Fruit fly (Drosophila melanogaster) whole organism, wandering third instar larva: ENCODE data around the gene Or2a.

Source experiments
- Abd-B ChIP-seq: fragments of >200 bp; optimal IDR thresholded peaks from 2 replicates; lab custom pipeline; 2017; ENCODE audit warnings: missing biosample characterization, missing genetic modification characterization
- CG32264 ChIP-seq: fragments of 200-800 bp; sonication (Bioruptor generic); optimal IDR thresholded peaks from 2 replicates; lab custom pipeline; 2016; ENCODE audit warnings: missing biosample characterization, missing genetic modification characterization
- CG9705 ChIP-seq: fragments of 200-800 bp; sonication (Bioruptor generic); optimal IDR thresholded peaks from 2 replicates; lab custom pipeline; 2018; ENCODE audit warnings: missing biosample characterization, mild to moderate bottlenecking, missing genetic modification characterization
- Dfd ChIP-seq: fragments of >200 bp; optimal IDR thresholded peaks from 2 replicates; lab custom pipeline; 2017; ENCODE audit warnings: missing biosample characterization, missing genetic modification characterization
- Dif ChIP-seq: fragments of 200-275, 200-300 bp; sonication (Bioruptor generic); optimal IDR thresholded peaks from 2 replicates; lab custom pipeline; 2018; ENCODE audit warnings: missing biosample characterization, missing genetic modification characterization; ENCODE audit not compliant: partially characterized antibody
- HLH106 ChIP-seq: fragments of 200-800 bp; optimal IDR thresholded peaks from 3 replicates; lab custom pipeline; 2019; ENCODE audit warnings: missing biosample characterization, mild to moderate bottlenecking, missing genetic modification characterization, moderate library complexity
- Hnf4 ChIP-seq: fragments of 200-800 bp; sonication (Bioruptor generic); optimal IDR thresholded peaks from 2 replicates; lab custom pipeline; 2016; ENCODE audit warnings: missing biosample characterization, mild to moderate bottlenecking, missing genetic modification characterization
- Hr78 ChIP-seq: fragments of >200 bp; optimal IDR thresholded peaks from 2 replicates; lab custom pipeline; 2017; ENCODE audit warnings: missing biosample characterization, missing genetic modification characterization
- Mio ChIP-seq: sonication (Bioruptor generic); optimal IDR thresholded peaks from 2 replicates; lab custom pipeline; 2016; ENCODE audit warnings: missing biosample characterization, missing genetic modification characterization
- Myc ChIP-seq: fragments of >200 bp; optimal IDR thresholded peaks from 2 replicates; lab custom pipeline; 2017
- N ChIP-seq: fragments of >200 bp; optimal IDR thresholded peaks from 2 replicates; lab custom pipeline; 2018; ENCODE audit warnings: missing biosample characterization, missing external identifiers, missing genetic modification characterization
- OdsH ChIP-seq: fragments of 200-800 bp; sonication (Bioruptor generic); optimal IDR thresholded peaks from 2 replicates; lab custom pipeline; 2016; ENCODE audit warnings: missing biosample characterization, mild to moderate bottlenecking, missing genetic modification characterization
- Rel ChIP-seq, 2 experiments: fragments of 200-800 bp; sonication (Bioruptor generic) in 1 of 2; optimal IDR thresholded peaks; 2 replicates in 1 of 2; 3 replicates in 1 of 2; lab custom pipeline; 2016 to 2019; ENCODE audit warnings: mild to moderate bottlenecking in 2 of 2, missing biosample characterization in 2 of 2, missing genetic modification characterization in 2 of 2, moderate library complexity in 1 of 2
- Sp1 ChIP-seq: fragments of 200-800 bp; sonication (Bioruptor generic); optimal IDR thresholded peaks from 3 replicates; lab custom pipeline; 2019; ENCODE audit warnings: missing biosample characterization, mild to moderate bottlenecking, missing genetic modification characterization, moderate library complexity
- br ChIP-seq: fragments of 200-800 bp; sonication (Bioruptor generic); optimal IDR thresholded peaks from 2 replicates; lab custom pipeline; 2016; ENCODE audit warnings: missing biosample characterization, missing genetic modification characterization
- brk ChIP-seq: fragments of 200-800 bp; sonication (Bioruptor generic); optimal IDR thresholded peaks from 2 replicates; lab custom pipeline; 2016; ENCODE audit warnings: missing biosample characterization, mild to moderate bottlenecking, missing genetic modification characterization
- dl ChIP-seq, 2 experiments: fragments of 175-275, 200-275 bp in 1 of 2; fragments of 200-275 bp in 1 of 2; sonication (Bioruptor generic); optimal IDR thresholded peaks; lab custom pipeline; 2018; ENCODE audit warnings: mild to moderate bottlenecking in 2 of 2, missing biosample characterization in 2 of 2, missing genetic modification characterization in 2 of 2, moderate library complexity in 2 of 2; ENCODE audit not compliant: partially characterized antibody in 2 of 2, insufficient read depth in 1 of 2
- dmrt93B ChIP-seq: fragments of 200-800 bp; sonication (Bioruptor generic); optimal IDR thresholded peaks from 2 replicates; lab custom pipeline; 2018; ENCODE audit warnings: missing biosample characterization, mild to moderate bottlenecking, missing genetic modification characterization
- dsf ChIP-seq: sonication (Bioruptor generic); optimal IDR thresholded peaks from 2 replicates; lab custom pipeline; 2016; ENCODE audit warnings: missing biosample characterization, missing genetic modification characterization, borderline replicate concordance
- ey ChIP-seq: fragments of 200-800 bp; sonication (Bioruptor generic); optimal IDR thresholded peaks from 2 replicates; lab custom pipeline; 2016; ENCODE audit warnings: missing biosample characterization, missing genetic modification characterization
- foxo ChIP-seq, 2 experiments: fragments of 200-800 bp; sonication (Bioruptor generic); optimal IDR thresholded peaks; 2 replicates in 1 of 2; 3 replicates in 1 of 2; lab custom pipeline; 2016 to 2017; ENCODE audit warnings: missing biosample characterization in 2 of 2, missing genetic modification characterization in 2 of 2
- fru ChIP-seq: fragments of 200-800 bp; sonication (Bioruptor generic); optimal IDR thresholded peaks from 3 replicates; lab custom pipeline; 2016; ENCODE audit warnings: missing biosample characterization, mild to moderate bottlenecking, missing genetic modification characterization
- h ChIP-seq: fragments of 200-800 bp; sonication (Bioruptor generic); optimal IDR thresholded peaks from 3 replicates; lab custom pipeline; 2016; ENCODE audit warnings: missing biosample characterization, mild to moderate bottlenecking, missing genetic modification characterization
- jim ChIP-seq: fragments of 175-275, 200-325 bp; sonication (Bioruptor generic); optimal IDR thresholded peaks from 2 replicates; lab custom pipeline; 2016; ENCODE audit warnings: missing biosample characterization, mild to moderate bottlenecking, missing genetic modification characterization
- lola ChIP-seq: fragments of >200 bp; optimal IDR thresholded peaks from 2 replicates; lab custom pipeline; 2017; ENCODE audit warnings: missing biosample characterization, missing genetic modification characterization
- psq ChIP-seq: fragments of 200-800 bp; sonication (Bioruptor generic); optimal IDR thresholded peaks from 3 replicates; lab custom pipeline; 2017; ENCODE audit warnings: missing biosample characterization, mild to moderate bottlenecking, missing genetic modification characterization, moderate library complexity
- rgr ChIP-seq: fragments of 200-800 bp; sonication (Bioruptor generic); optimal IDR thresholded peaks from 3 replicates; lab custom pipeline; 2016; ENCODE audit warnings: missing biosample characterization, mild to moderate bottlenecking, missing genetic modification characterization
- sage ChIP-seq: fragments of 200-800 bp; sonication (Bioruptor generic); optimal IDR thresholded peaks from 2 replicates; lab custom pipeline; 2016; ENCODE audit warnings: missing biosample characterization, mild to moderate bottlenecking, missing genetic modification characterization
- sv ChIP-seq: fragments of 200-800 bp; sonication (Bioruptor generic); optimal IDR thresholded peaks from 3 replicates; lab custom pipeline; 2016; ENCODE audit warnings: missing biosample characterization, missing genetic modification characterization
- tai ChIP-seq: sonication (Bioruptor generic); optimal IDR thresholded peaks from 2 replicates; lab custom pipeline; 2016; ENCODE audit warnings: missing biosample characterization, missing genetic modification characterization
- woc ChIP-seq: sonication (Bioruptor generic); optimal IDR thresholded peaks from 2 replicates; lab custom pipeline; 2016; ENCODE audit warnings: missing biosample characterization, mild to moderate bottlenecking, missing genetic modification characterization

The Or2a gene

dm6 chrX:2274704-2275199 lies 28.7 kb downstream of the Or2a start, which contains the start of gene Grp170:
Gene Grp170 (minus strand): TSS chrX:2275068.
- TF ChIP-seq sv (GFP tag; lab: Kevin White, UChicago) = no peak
- peak; percentile 50 for TF ChIP-seq Sp1
- TF ChIP-seq dl (GFP tag; optimal IDR thresholded peaks at IDR 0.05; lab: Kevin White, UChicago; ENCODE audit: insufficient read depth in 1 of 2, partially characterized antibody in 2 of 2) = no peak
- no peak for TF ChIP-seq CG32264
- TF ChIP-seq jim (GFP tag; lab: Kevin White, UChicago) = peak; percentile 88
- no peak for TF ChIP-seq dsf (GFP tag; lab: Kevin White, UChicago)
- TF ChIP-seq CG9705 (GFP tag; lab: Kevin White, UChicago) = no peak
- TF ChIP-seq OdsH (GFP tag; lab: Kevin White, UChicago) = no peak
- peak; percentile 12 for TF ChIP-seq h (GFP tag; lab: Kevin White, UChicago)
- no peak for TF ChIP-seq Rel (GFP tag; optimal IDR thresholded peaks at IDR 0.05; lab: Kevin White, UChicago)
- TF ChIP-seq Rel (tag; optimal IDR thresholded peaks at IDR 0.05; lab: Kevin White, UChicago) = peak; percentile 52
- TF ChIP-seq foxo (GFP tag; optimal IDR thresholded peaks at IDR 0.05; lab: Kevin White, UChicago) = no peak
- peak; percentile 15 for TF ChIP-seq HLH106 (tag; lab: Kevin White, UChicago)
- TF ChIP-seq brk (GFP tag; lab: Kevin White, UChicago) = no peak
- TF ChIP-seq sage (GFP tag; lab: Kevin White, UChicago) = no peak
- no peak for TF ChIP-seq Mio (GFP tag; lab: Kevin White, UChicago)
- TF ChIP-seq Hnf4 (GFP tag; lab: Kevin White, UChicago) = no peak
- no peak for TF ChIP-seq Myc
- no peak for TF ChIP-seq N
- TF ChIP-seq psq (GFP tag; lab: Kevin White, UChicago) = peak; percentile 30
- no peak for TF ChIP-seq fru
- TF ChIP-seq ey (GFP tag; lab: Kevin White, UChicago) = no peak

DNA sequence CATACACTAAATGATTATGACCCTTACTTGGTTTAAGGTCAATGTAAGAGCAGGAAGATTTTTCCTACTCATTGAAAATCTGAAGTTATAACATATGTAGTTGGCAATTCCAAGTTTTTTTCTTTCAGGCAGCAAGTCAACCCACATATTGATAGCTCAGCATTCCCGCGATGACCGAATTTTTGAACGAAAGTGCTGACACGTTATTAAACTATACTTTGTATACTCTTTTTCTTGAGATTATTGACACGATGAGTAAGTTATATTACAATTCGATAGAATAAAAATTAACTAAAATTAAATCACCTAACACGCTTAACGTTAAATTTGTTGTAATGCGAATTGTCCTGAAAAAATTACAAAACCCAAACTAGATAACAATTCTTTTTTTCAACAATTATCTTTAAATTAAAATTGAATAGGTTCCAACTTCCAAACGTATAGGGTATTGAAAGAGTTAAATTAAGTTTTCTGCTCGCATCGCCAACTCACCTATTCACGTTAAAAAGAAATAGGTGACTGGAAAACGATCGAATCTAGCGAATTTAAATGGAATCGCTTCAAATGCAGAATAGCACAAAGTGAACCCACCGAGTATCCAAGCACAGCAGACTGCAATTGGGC lies 29.3 kb downstream of the Or2a start, which contains the start of gene Vml:
TSS of gene Vml (plus strand) at position 574 of the 624 bp plus-strand sequence.
- TF ChIP-seq Myc (no peak), Hnf4 (GFP tag; lab: Kevin White, UChicago) (no peak), Dif (no peak), woc (GFP tag; lab: Kevin White, UChicago) (no peak), fru (no peak), dmrt93B (no peak), br (GFP tag; lab: Kevin White, UChicago) (no peak)

dm6 chrX:2278782-2279304 lies 32.8 kb downstream of the Or2a start:
- TF ChIP-seq Rel (GFP tag; optimal IDR thresholded peaks at IDR 0.05; lab: Kevin White, UChicago) (no peak), Rel (tag; optimal IDR thresholded peaks at IDR 0.05; lab: Kevin White, UChicago) (no peak), CG32264 (no peak), lola (GFP tag; lab: Kevin White, UChicago) (no peak), CG9705 (GFP tag; lab: Kevin White, UChicago) (no peak), Hr78 (GFP tag; lab: Kevin White, UChicago) (no peak), tai (GFP tag; lab: Kevin White, UChicago) (no peak), foxo (GFP tag; optimal IDR thresholded peaks at IDR 0.05; lab: Kevin White, UChicago) (no peak), Myc (no peak), jim (GFP tag; lab: Kevin White, UChicago) (no peak), Hnf4 (GFP tag; lab: Kevin White, UChicago) (no peak), fru (no peak), Abd-B (GFP tag; lab: Kevin White, UChicago) (no peak), Sp1 (no peak), sage (GFP tag; lab: Kevin White, UChicago) (no peak)

DNA sequence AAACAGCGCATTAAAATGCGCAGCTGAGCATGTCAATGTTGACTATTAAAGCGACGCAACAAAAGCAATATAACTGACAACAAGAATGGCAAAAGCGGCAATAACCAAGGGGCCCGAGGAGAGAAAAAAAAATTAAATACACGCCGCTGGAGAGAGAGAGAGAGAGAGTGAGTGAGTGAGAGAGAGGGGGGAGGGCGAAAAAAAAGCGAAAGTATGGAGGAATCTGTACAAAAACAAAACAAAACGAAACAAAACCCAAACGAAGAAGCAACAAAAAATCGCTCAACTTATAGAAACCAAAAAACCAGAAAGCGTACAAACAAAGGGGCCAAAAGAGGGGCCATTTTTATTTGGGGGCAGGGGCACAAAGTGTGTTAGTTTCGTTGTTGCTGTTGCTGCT lies 37.4 kb downstream of the Or2a start:
- TF ChIP-seq psq (GFP tag; lab: Kevin White, UChicago) (peak; percentile 56), Sp1 (peak; percentile 23), CG32264 (no peak)

DNA sequence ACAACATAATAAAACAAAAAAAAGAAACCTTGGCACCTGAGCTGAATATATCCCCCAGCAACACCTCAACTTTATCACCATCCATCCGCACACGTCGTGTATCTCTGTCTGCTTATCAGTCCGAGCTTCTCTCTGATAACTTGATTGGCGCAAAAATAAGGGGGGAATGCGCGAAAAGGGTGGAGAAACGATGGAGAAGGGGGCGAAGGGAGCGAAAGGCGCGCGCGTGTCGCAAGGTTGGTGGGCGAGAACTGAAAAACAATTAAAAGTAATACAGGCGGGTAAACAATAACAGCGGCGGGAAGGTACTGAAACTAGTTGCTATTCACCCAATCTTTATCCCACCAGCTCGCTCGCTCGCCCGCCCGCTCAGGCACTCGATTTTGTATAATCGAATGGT lies 40.2 kb downstream of the Or2a start:
- TF ChIP-seq Dfd (GFP tag; lab: Kevin White, UChicago) (no peak), h (GFP tag; lab: Kevin White, UChicago) (peak; percentile 92), rgr (no peak), br (GFP tag; lab: Kevin White, UChicago) (no peak), Hnf4 (GFP tag; lab: Kevin White, UChicago) (no peak), fru (peak; percentile 25), Rel (GFP tag; optimal IDR thresholded peaks at IDR 0.05; lab: Kevin White, UChicago) (no peak), Rel (tag; optimal IDR thresholded peaks at IDR 0.05; lab: Kevin White, UChicago) (peak; percentile 44)
